Worm (Caenorhabditis elegans) whole organism, L1 larva: ENCODE measurements around the gene mlc-7.

ENCODE experiments used
- aha-1 ChIP-seq: fragments of 150-350 bp; optimal IDR thresholded peaks from 2 replicates; lab custom pipeline; 2014; ENCODE audit warnings: missing biosample characterization, missing genetic modification characterization
- jun-1 ChIP-seq: fragments of 150-350 bp; optimal IDR thresholded peaks from 2 replicates; lab custom pipeline; 2014; ENCODE audit warnings: missing biosample characterization, missing genetic modification reagents, missing genetic modification characterization
- mdl-1 ChIP-seq, 2 experiments: fragments of 150-350 bp; optimal IDR thresholded peaks; 2 replicates each; lab custom pipeline; 2014 to 2017; ENCODE audit warnings: missing biosample characterization in 2 of 2, missing genetic modification characterization in 2 of 2, inconsistent platforms in 1 of 2
- pag-3 ChIP-seq: sonication (generic microtip); optimal IDR thresholded peaks from 2 replicates; lab custom pipeline; 2017; ENCODE audit warnings: missing genetic modification characterization, mild to moderate bottlenecking, missing compliant biosample characterization, antibody characterized with exemption, borderline replicate concordance; ENCODE audit not compliant: insufficient read depth

ce11 chrIII:13714950-13715349, 36.3 kb upstream of the mlc-7 start:
- TF ChIP-seq pag-3 (tag; lab: Kevin White, UChicago) (no peak), jun-1 (no peak), mdl-1 (tag; optimal IDR thresholded peaks at IDR 0.05; lab: Kevin White, UChicago) (no peak), aha-1 (tag; lab: Kevin White, UChicago) (no peak)
